Fruit fly (Drosophila melanogaster) whole organism, adult: ENCODE measurements around the gene fz2.

Experiments used
- CG12768 ChIP-seq: fragments of 200-800 bp; sonication (Bioruptor generic); optimal IDR thresholded peaks from 2 replicates; lab custom pipeline; 2017; ENCODE audit warnings: missing biosample characterization, missing genetic modification characterization, mild to moderate bottlenecking, moderate library complexity, missing genetic modification reagents
- CG7101 ChIP-seq: fragments of 200-800 bp; sonication (Bioruptor generic); optimal IDR thresholded peaks from 2 replicates; lab custom pipeline; 2018; ENCODE audit warnings: missing biosample characterization, mild to moderate bottlenecking, missing genetic modification characterization, moderate library complexity
- cnc ChIP-seq, 2 experiments: fragments of >200 bp; optimal IDR thresholded peaks; 2 replicates each; lab custom pipeline; 2017
- ovo ChIP-seq: fragments of 200-800 bp; sonication (Bioruptor generic); optimal IDR thresholded peaks from 2 replicates; lab custom pipeline; 2016; ENCODE audit warnings: missing biosample characterization, missing genetic modification characterization

dm6 chr3L:19221455-19221854, 13.7 kb downstream of the fz2 start:
- no peak for TF ChIP-seq CG7101 (tag; lab: Kevin White, UChicago)
- TF ChIP-seq ovo = no peak
- no peak for TF ChIP-seq cnc (optimal IDR thresholded peaks at IDR 0.05; lab: Kevin White, UChicago)
- no peak for TF ChIP-seq CG12768 (GFP tag; lab: Kevin White, UChicago)
